Fruit fly (Drosophila melanogaster) whole organism, embryonic: ENCODE measurements around the gene CG32214.
"Not testable (repeated sequence)": the region's sequence is repeated elsewhere in the genome, so short reads cannot be mapped to it uniquely, and the experiment has no call there.

ENCODE experiments used
- Abd-B ChIP-seq: fragments of 200-800 bp; sonication (Bioruptor generic); optimal IDR thresholded peaks from 2 replicates; lab custom pipeline; 2018; ENCODE audit warnings: missing biosample characterization, mild to moderate bottlenecking, missing genetic modification characterization, moderate library complexity
- Adf1 ChIP-seq: fragments of 200-800 bp; sonication (Bioruptor generic); IDR thresholded peaks from 2 replicates; pipeline ENCODE4 v1.3.6; 2022; ENCODE audit warnings: missing biosample characterization, missing genetic modification characterization
- Atf-2 ChIP-seq: fragments of 200-800 bp; sonication (Bioruptor generic); optimal IDR thresholded peaks from 2 replicates; lab custom pipeline; 2016; ENCODE audit warnings: missing biosample characterization, missing genetic modification characterization
- CG13287 ChIP-seq: fragments of 200-800 bp; sonication (Bioruptor generic); IDR thresholded peaks from 2 replicates; pipeline ENCODE4 v1.3.6; 2022; ENCODE audit warnings: missing biosample characterization, missing genetic modification characterization; ENCODE audit not compliant: partially characterized antibody
- CG13296 ChIP-seq: fragments of 200-800 bp; sonication (Bioruptor generic); optimal IDR thresholded peaks from 3 replicates; lab custom pipeline; 2018; ENCODE audit warnings: missing biosample characterization, mild to moderate bottlenecking, missing genetic modification characterization
- CG13424 ChIP-seq: fragments of 200-800 bp; sonication (Bioruptor generic); optimal IDR thresholded peaks from 2 replicates; lab custom pipeline; 2019; ENCODE audit warnings: missing biosample characterization, mild to moderate bottlenecking, missing genetic modification characterization, moderate library complexity
- CG13894 ChIP-seq: fragments of 200-800 bp; sonication (Bioruptor generic); optimal IDR thresholded peaks from 3 replicates; lab custom pipeline; 2018; ENCODE audit warnings: missing biosample characterization, mild to moderate bottlenecking, missing genetic modification characterization, moderate library complexity
- CG14050 ChIP-seq: fragments of 200-800 bp; sonication (Bioruptor generic); IDR thresholded peaks from 3 replicates; pipeline ENCODE4 v1.3.6; 2022; ENCODE audit warnings: missing biosample characterization, missing genetic modification characterization
- CG14710 ChIP-seq: fragments of 200-800 bp; sonication (Bioruptor generic); optimal IDR thresholded peaks from 3 replicates; lab custom pipeline; 2019; ENCODE audit warnings: missing biosample characterization, mild to moderate bottlenecking, missing genetic modification characterization, moderate library complexity
- CG15696 ChIP-seq: fragments of 200-800 bp; sonication (Bioruptor generic); optimal IDR thresholded peaks from 2 replicates; lab custom pipeline; 2019; ENCODE audit warnings: missing biosample characterization, mild to moderate bottlenecking, missing genetic modification characterization, moderate library complexity
- CG18011 ChIP-seq: fragments of 200-800 bp; sonication (Bioruptor generic); optimal IDR thresholded peaks from 2 replicates; lab custom pipeline; 2017; ENCODE audit warnings: missing biosample characterization, missing genetic modification characterization, mild to moderate bottlenecking, moderate library complexity, missing genotype
- CG2120 ChIP-seq: fragments of 200-800 bp; sonication (Bioruptor generic); optimal IDR thresholded peaks from 3 replicates; lab custom pipeline; 2016; ENCODE audit warnings: missing biosample characterization, missing genetic modification characterization
- CG2199 ChIP-seq: fragments of 200-800 bp; sonication (Bioruptor generic); IDR thresholded peaks from 3 replicates; pipeline ENCODE4 v1.3.6; 2022; ENCODE audit warnings: missing biosample characterization, missing genetic modification characterization
- CG3163 ChIP-seq: fragments of 200-800 bp; sonication (Bioruptor generic); optimal IDR thresholded peaks from 3 replicates; lab custom pipeline; 2016; ENCODE audit warnings: missing biosample characterization, missing genetic modification characterization
- CG34422 ChIP-seq: fragments of 200-800 bp; sonication (Bioruptor generic); IDR thresholded peaks from 3 replicates; pipeline ENCODE4 v1.3.6; 2022; ENCODE audit warnings: missing biosample characterization, missing genetic modification characterization
- CG5180 ChIP-seq: fragments of 200-800 bp; sonication (Bioruptor generic); optimal IDR thresholded peaks from 3 replicates; lab custom pipeline; 2017; ENCODE audit warnings: missing biosample characterization, missing genetic modification characterization, mild to moderate bottlenecking, moderate library complexity, missing genetic modification reagents
- CG8290 ChIP-seq, 3 experiments: fragments of 200-800 bp; sonication (Bioruptor generic); optimal IDR thresholded peaks; 2 replicates each; lab custom pipeline; 2016 to 2019; ENCODE audit warnings: missing biosample characterization in 3 of 3, missing genetic modification characterization in 3 of 3, mild to moderate bottlenecking in 2 of 3, moderate library complexity in 1 of 3
- Dbx ChIP-seq: fragments of 200-800 bp; sonication (Bioruptor generic); IDR thresholded peaks from 3 replicates; pipeline ENCODE4 v1.3.6; 2022; ENCODE audit warnings: missing biosample characterization, missing genetic modification characterization
- Deaf1 ChIP-seq: fragments of 200-800 bp; optimal IDR thresholded peaks from 3 replicates; lab custom pipeline; 2019; ENCODE audit warnings: missing biosample characterization, mild to moderate bottlenecking, missing genetic modification characterization, moderate library complexity
- Dll ChIP-seq: fragments of 200-800 bp; sonication (Bioruptor generic); IDR thresholded peaks from 4 replicates; pipeline ENCODE4 v1.3.6; 2022; ENCODE audit warnings: missing biosample characterization, missing genetic modification characterization; ENCODE audit not compliant: partially characterized antibody
- Ets65A ChIP-seq: fragments of 200-800 bp; sonication (Bioruptor generic); peaks from one replicate; lab custom pipeline; 2016; ENCODE audit warnings: missing biosample characterization, missing genetic modification characterization
- Fer1 ChIP-seq: fragments of 200-800 bp; sonication (Bioruptor generic); optimal IDR thresholded peaks from 2 replicates; lab custom pipeline; 2017; ENCODE audit warnings: missing biosample characterization, mild to moderate bottlenecking, missing genetic modification characterization
- GATAe ChIP-seq: fragments of 200-800 bp; sonication (Bioruptor generic); conservative IDR thresholded peaks from 2 replicates; pipeline ENCODE4 v1.3.6; 2022; ENCODE audit warnings: missing biosample characterization, missing genetic modification characterization
- HmgD ChIP-seq: fragments of 200-800 bp; sonication (Bioruptor generic); optimal IDR thresholded peaks from 3 replicates; lab custom pipeline; 2016; ENCODE audit warnings: missing biosample characterization, missing genetic modification characterization
- Hr78 ChIP-seq, 2 experiments: fragments of 200-800 bp in 1 of 2; fragments of >200 bp in 1 of 2; sonication (Bioruptor generic) in 1 of 2; optimal IDR thresholded peaks; 2 replicates each; lab custom pipeline; 2017 to 2019; ENCODE audit warnings: missing biosample characterization in 2 of 2, missing genetic modification characterization in 2 of 2, mild to moderate bottlenecking in 1 of 2, moderate library complexity in 1 of 2
- Med ChIP-seq: fragments of 200-800 bp; sonication (Bioruptor generic); peaks from one replicate; lab custom pipeline; 2016; ENCODE audit warnings: missing biosample characterization, missing genetic modification characterization, mild to moderate bottlenecking, inconsistent platforms, moderate library complexity
- Meics ChIP-seq: fragments of 200-800 bp; sonication (Bioruptor generic); optimal IDR thresholded peaks from 2 replicates; lab custom pipeline; 2017; ENCODE audit warnings: missing biosample characterization, mild to moderate bottlenecking, missing genetic modification characterization
- NK7.1 ChIP-seq: fragments of 200-800 bp; sonication (Bioruptor generic); optimal IDR thresholded peaks from 3 replicates; lab custom pipeline; 2016; ENCODE audit warnings: missing biosample characterization, missing genetic modification characterization
- Trl ChIP-seq, 3 experiments: fragments of >200 bp in 2 of 3; fragments of 200-800 bp in 1 of 3; sonication (Bioruptor generic) in 1 of 3; optimal IDR thresholded peaks; 2 replicates in 1 of 3; 3 replicates in 2 of 3; lab custom pipeline; 2016 to 2017; ENCODE audit warnings: missing biosample characterization in 1 of 3, missing genetic modification characterization in 1 of 3
- ato ChIP-seq: fragments of 200-800 bp; sonication (Bioruptor generic); IDR thresholded peaks from 2 replicates; pipeline ENCODE4 v1.3.6; 2022; ENCODE audit warnings: missing biosample characterization, missing genetic modification characterization; ENCODE audit not compliant: partially characterized antibody
- chinmo ChIP-seq: fragments of 200-800 bp; sonication (Bioruptor generic); IDR thresholded peaks from 4 replicates; pipeline ENCODE4 v1.3.6; 2022; ENCODE audit warnings: missing biosample characterization, missing genetic modification characterization; ENCODE audit not compliant: partially characterized antibody
- da ChIP-seq: fragments of 200-800 bp; sonication (Bioruptor generic); optimal IDR thresholded peaks from 2 replicates; lab custom pipeline; 2016; ENCODE audit warnings: missing biosample characterization, missing genetic modification characterization
- fd96Cb ChIP-seq: fragments of 200-800 bp; sonication (Bioruptor generic); optimal IDR thresholded peaks from 2 replicates; lab custom pipeline; 2018; ENCODE audit warnings: missing biosample characterization, mild to moderate bottlenecking, missing genetic modification characterization, moderate library complexity
- kay ChIP-seq: fragments of 200-800 bp; sonication (Bioruptor generic); optimal IDR thresholded peaks from 2 replicates; lab custom pipeline; 2016; ENCODE audit warnings: missing biosample characterization, missing genetic modification characterization
- luna ChIP-seq: fragments of 200-800 bp; sonication (Bioruptor generic); optimal IDR thresholded peaks from 2 replicates; lab custom pipeline; 2016; ENCODE audit warnings: missing biosample characterization, missing genetic modification characterization
- peb ChIP-seq: fragments of 200-800 bp; sonication (Bioruptor generic); IDR thresholded peaks from 2 replicates; pipeline ENCODE4 v1.3.6; 2022; ENCODE audit warnings: missing biosample characterization, missing genetic modification characterization
- repo ChIP-seq: fragments of 200-800 bp; sonication (Bioruptor generic); optimal IDR thresholded peaks from 2 replicates; lab custom pipeline; 2016; ENCODE audit warnings: missing biosample characterization, missing genetic modification characterization
- sens ChIP-seq: fragments of 200-800 bp; sonication (Bioruptor generic); peaks from one replicate; lab custom pipeline; 2016; ENCODE audit warnings: missing biosample characterization, missing genetic modification characterization
- slbo ChIP-seq: fragments of 200-800 bp; sonication (Bioruptor generic); IDR thresholded peaks from 2 replicates; pipeline ENCODE4 v1.3.6; 2022; ENCODE audit warnings: missing biosample characterization, missing genetic modification characterization
- sqz ChIP-seq: fragments of 200-800 bp; sonication (Bioruptor generic); optimal IDR thresholded peaks from 3 replicates; lab custom pipeline; 2018; ENCODE audit warnings: missing biosample characterization, mild to moderate bottlenecking, missing genetic modification characterization
- ssp ChIP-seq: fragments of 200-800 bp; sonication (Bioruptor generic); IDR thresholded peaks from 2 replicates; pipeline ENCODE4 v1.3.6; 2022; ENCODE audit warnings: missing biosample characterization, missing genetic modification characterization
- stwl ChIP-seq: fragments of 200-800 bp; sonication (Bioruptor generic); optimal IDR thresholded peaks from 3 replicates; lab custom pipeline; 2018; ENCODE audit warnings: missing biosample characterization, mild to moderate bottlenecking, missing genetic modification characterization, moderate library complexity

Gene CG32214

DNA sequence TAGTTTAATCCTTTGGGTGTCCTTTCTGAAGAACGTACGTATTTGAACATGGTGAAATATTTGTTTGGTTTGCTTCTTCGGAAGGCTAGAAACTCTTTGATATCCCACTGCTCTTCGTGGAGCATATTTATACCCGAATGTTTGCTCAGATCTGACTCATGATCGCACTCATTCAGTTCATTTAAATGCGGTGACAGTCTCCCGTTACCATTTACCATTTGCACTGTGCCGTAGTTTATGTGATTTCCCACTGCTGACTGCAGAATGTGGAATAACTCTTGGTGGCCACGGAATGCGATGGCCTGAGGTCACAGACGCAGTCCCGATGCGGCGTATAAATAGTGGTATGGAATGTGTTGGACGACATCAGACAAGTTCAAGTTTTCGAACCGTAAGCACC, 5.0 kb downstream of the CG32214 start, which contains the start of the genes 825-Oak and CG12519:
TSS of gene 825-Oak (minus strand) at position 101 of the 400 bp plus-strand sequence.
TSS of gene CG12519 (plus strand) at position 364 of the 400 bp plus-strand sequence.
- not testable (repeated sequence) for TF ChIP-seq CG14710 (tag; lab: Kevin White, UChicago); Atf-2 (GFP tag; lab: Kevin White, UChicago); CG14050 (GFP tag; lab: Robert Waterston, UW)
- TF ChIP-seq, all 482 proteins: peak for 0; not testable (repeated sequence) for 482

DNA sequence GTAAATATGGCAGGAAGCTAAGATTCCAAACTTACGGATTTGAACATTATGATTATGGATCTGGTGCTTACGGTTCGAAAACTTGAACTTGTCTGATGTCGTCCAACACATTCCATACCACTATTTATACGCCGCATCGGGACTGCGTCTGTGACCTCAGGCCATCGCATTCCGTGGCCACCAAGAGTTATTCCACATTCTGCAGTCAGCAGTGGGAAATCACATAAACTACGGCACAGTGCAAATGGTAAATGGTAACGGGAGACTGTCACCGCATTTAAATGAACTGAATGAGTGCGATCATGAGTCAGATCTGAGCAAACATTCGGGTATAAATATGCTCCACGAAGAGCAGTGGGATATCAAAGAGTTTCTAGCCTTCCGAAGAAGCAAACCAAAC, 8.3 kb downstream of the CG32214 start, which contains the start of the genes CG18294 and CG32213:
TSS of gene CG18294 (minus strand) at position 101 of the 400 bp plus-strand sequence.
TSS of gene CG32213 (plus strand) at position 362 of the 400 bp plus-strand sequence.
- TF ChIP-seq peb (GFP tag; lab: Robert Waterston, UW); sens (GFP tag; lab: Kevin White, UChicago); CG15696 (tag; lab: Kevin White, UChicago): not testable (repeated sequence)

- TF ChIP-seq GATAe (GFP tag; lab: Robert Waterston, UW), result no peak
- peak in 1 of 2 experiments; percentile 1 for TF ChIP-seq Hr78 (GFP tag; optimal IDR thresholded peaks at IDR 0.05; lab: Kevin White, UChicago)
- TF ChIP-seq luna, result no peak
- TF ChIP-seq chinmo (GFP tag; lab: Robert Waterston, UW), result peak; percentile 52; the same call in 1 of the 4 replicates
- peak; percentile 48 for TF ChIP-seq sqz (GFP tag; lab: Kevin White, UChicago)
These were observed 14.1 kb downstream of the CG32214 start for dm6 chr3L:19481209-19481608.

DNA sequence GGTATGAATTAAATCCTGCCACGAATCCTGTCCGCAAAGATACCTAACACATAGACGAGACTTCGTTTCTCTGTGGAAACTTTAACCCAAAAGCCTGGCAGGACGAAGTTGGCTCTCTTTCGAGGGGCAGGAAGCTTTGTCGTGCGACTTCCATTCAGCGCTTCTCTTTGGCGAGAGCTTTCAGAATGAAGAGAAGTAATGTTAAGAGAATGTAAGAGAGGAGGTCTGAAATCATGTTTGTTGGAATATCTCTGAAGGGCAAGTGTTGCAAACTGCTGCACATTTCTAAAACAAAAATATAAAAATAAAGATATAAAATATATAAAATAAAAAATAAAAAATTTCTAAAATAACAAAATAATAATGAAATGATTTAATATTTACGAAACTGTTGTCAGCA, 14.9 kb downstream of the CG32214 start:
- TF ChIP-seq sqz (GFP tag; lab: Kevin White, UChicago) (no peak), CG13894 (tag; lab: Kevin White, UChicago) (no peak), CG13424 (tag; lab: Kevin White, UChicago) (no peak), Adf1 (GFP tag; lab: Robert Waterston, UW) (no peak), Meics (GFP tag; lab: Kevin White, UChicago) (no peak), fd96Cb (no peak), CG13296 (GFP tag; lab: Kevin White, UChicago) (no peak), CG34422 (GFP tag; lab: Robert Waterston, UW) (no peak), Trl (optimal IDR thresholded peaks at IDR 0.05; lab: Kevin White, UChicago) (peak; percentile 50 to 54), Trl (GFP tag; optimal IDR thresholded peaks at IDR 0.05; lab: Kevin White, UChicago) (no peak), da (no peak), Deaf1 (tag; lab: Kevin White, UChicago) (peak; percentile 48), CG3163 (GFP tag; lab: Kevin White, UChicago) (peak; percentile 82), Dll (GFP tag; lab: Robert Waterston, UW) (no peak), CG2120 (no peak), HmgD (GFP tag; lab: Kevin White, UChicago) (no peak), NK7.1 (GFP tag; lab: Kevin White, UChicago) (no peak), kay (GFP tag; lab: Kevin White, UChicago) (no peak), slbo (GFP tag; lab: Robert Waterston, UW) (no peak), Fer1 (GFP tag; lab: Kevin White, UChicago) (no peak)
- TF ChIP-seq, all 482 proteins: peak for 3

DNA sequence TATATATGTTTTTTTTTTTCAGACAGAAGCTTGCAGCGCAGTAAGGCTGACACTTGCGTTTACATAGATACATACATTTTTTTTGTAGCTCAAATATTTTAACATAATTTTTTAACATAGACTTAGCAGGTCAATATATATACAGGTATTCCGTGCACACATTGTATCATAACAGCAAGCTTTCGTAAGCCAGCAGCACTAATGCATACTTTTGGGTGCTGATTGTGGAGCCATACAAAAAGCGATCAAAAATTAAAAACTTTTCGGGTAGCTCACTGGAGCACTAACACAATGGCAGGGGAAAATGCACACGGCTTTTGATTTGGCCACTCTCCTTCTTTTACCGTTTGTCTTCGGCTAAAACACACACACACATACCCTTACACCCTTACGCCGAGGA, 15.9 kb downstream of the CG32214 start:
- peak; percentile 22; the same call in 1 of the 2 replicates for TF ChIP-seq CG13287 (GFP tag; lab: Robert Waterston, UW)
- no peak for TF ChIP-seq ato (GFP tag; lab: Robert Waterston, UW)
- TF ChIP-seq CG5180 (GFP tag; lab: Kevin White, UChicago), result no peak
- peak; percentile 88 for TF ChIP-seq Ets65A
- peak; percentile 48 for TF ChIP-seq Med (GFP tag; lab: Kevin White, UChicago)
- peak; percentile 23 for TF ChIP-seq sens (GFP tag; lab: Kevin White, UChicago)
- TF ChIP-seq Abd-B, result peak; percentile 24
- peak; percentile 90 for TF ChIP-seq stwl
- 0 out of 3 replicates have a peak, but pooled peaks have one; percentile 18 for TF ChIP-seq CG2199
- peak; percentile 97 for TF ChIP-seq CG18011
- peak; percentile 6 for TF ChIP-seq CG8290 (GFP tag; optimal IDR thresholded peaks at IDR 0.05; lab: Kevin White, UChicago)
- no peak for TF ChIP-seq CG8290 (tag; optimal IDR thresholded peaks at IDR 0.05; lab: Kevin White, UChicago)
- no peak for TF ChIP-seq Dbx
- TF ChIP-seq repo, result no peak
- no peak for TF ChIP-seq ssp (GFP tag; lab: Robert Waterston, UW)
